Worm (Caenorhabditis elegans) whole organism, L1 larva: Measurements from ENCODE around the gene ceh-87.

Experiments used
- F16B12.6 ChIP-seq: fragments of 150-350 bp; optimal IDR thresholded peaks from 2 replicates; lab custom pipeline; 2014; ENCODE audit warnings: missing biosample characterization, missing genetic modification characterization

ceh-87 gene

DNA sequence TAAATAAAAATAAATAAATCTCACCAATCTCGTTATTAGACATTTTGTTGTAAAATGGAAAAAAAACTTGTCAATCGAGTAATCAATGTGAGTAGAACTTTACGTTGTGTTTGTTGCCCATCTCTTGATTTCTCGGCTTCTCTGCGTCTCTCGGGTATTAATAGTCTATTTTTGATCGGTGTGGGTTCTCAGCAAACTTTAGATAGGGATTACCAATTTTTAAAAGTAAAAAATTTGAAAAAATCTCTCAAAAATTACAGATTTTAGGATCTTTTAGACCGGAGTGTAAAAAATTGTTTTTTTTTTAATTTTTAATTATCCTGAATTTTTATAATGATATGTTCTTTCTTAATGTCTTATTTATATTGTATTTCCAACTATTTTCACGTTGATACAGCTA is 46.7 kb downstream of the ceh-87 start, which contains the start of gene F22E5.21:
TSS of gene F22E5.21 (minus strand) at position 101 of the 400 bp plus-strand sequence.
- TF ChIP-seq F16B12.6 (tag; lab: Kevin White, UChicago) = no peak
- TF ChIP-seq, all 84 proteins: peak for 0
